Worm (Caenorhabditis elegans) whole organism, young adult: Measurements from ENCODE around the gene irld-47.

ENCODE experiments used
- B0035.1 ChIP-seq: sonication (generic microtip); optimal IDR thresholded peaks from 2 replicates; lab custom pipeline; 2016; ENCODE audit warnings: missing genetic modification characterization, mild to moderate bottlenecking, missing compliant biosample characterization, missing genotype, missing genetic modification reagents
- B0261.1 ChIP-seq: sonication (generic microtip); optimal IDR thresholded peaks from 2 replicates; lab custom pipeline; 2016; ENCODE audit warnings: mild to moderate bottlenecking, missing genetic modification characterization, moderate library complexity, missing compliant biosample characterization
- F39B2.1 ChIP-seq: fragments of 200-800 bp; sonication (Bioruptor generic); IDR thresholded peaks from 2 replicates; pipeline ENCODE4 v1.3.6; 2022; ENCODE audit warnings: missing genetic modification reagents, missing genetic modification characterization, missing compliant biosample characterization
- F57A8.1 ChIP-seq: fragments of 200-800 bp; sonication (Bioruptor generic); optimal IDR thresholded peaks from 2 replicates; lab custom pipeline; 2018; ENCODE audit warnings: mild to moderate bottlenecking, missing genetic modification characterization, moderate library complexity, missing compliant biosample characterization
- F57C9.4 ChIP-seq: sonication (generic microtip); optimal IDR thresholded peaks from 2 replicates; lab custom pipeline; 2017; ENCODE audit warnings: mild to moderate bottlenecking, missing genetic modification characterization, missing compliant biosample characterization
- K11D2.4 ChIP-seq: fragments of 200-800 bp; sonication (Bioruptor generic); IDR thresholded peaks from 2 replicates; pipeline ENCODE4 v1.3.6; 2022; ENCODE audit warnings: missing genetic modification reagents, missing genetic modification characterization, missing compliant biosample characterization
- T26A5.8 ChIP-seq: sonication (generic microtip); optimal IDR thresholded peaks from 2 replicates; lab custom pipeline; 2016; ENCODE audit warnings: missing genetic modification characterization, missing compliant biosample characterization
- Y53F4B.3 ChIP-seq: fragments of 200-800 bp; sonication (Bioruptor generic); IDR thresholded peaks from 2 replicates; pipeline ENCODE4 v1.3.6; 2022; ENCODE audit warnings: missing genetic modification reagents, missing genetic modification characterization, missing compliant biosample characterization
- aptf-3 ChIP-seq: fragments of 200-800 bp; sonication (Bioruptor generic); IDR thresholded peaks from 2 replicates; pipeline ENCODE4 v1.3.6; 2022; ENCODE audit warnings: missing genetic modification characterization, missing compliant biosample characterization
- attf-3 ChIP-seq: fragments of 200-800 bp; sonication (Bioruptor generic); conservative IDR thresholded peaks from 2 replicates; pipeline ENCODE4 v1.3.6; 2022; ENCODE audit warnings: missing genetic modification reagents, missing genetic modification characterization, missing compliant biosample characterization
- bed-1 ChIP-seq: fragments of 200-800 bp; sonication (Bioruptor generic); IDR thresholded peaks from 2 replicates; pipeline ENCODE4 v1.3.6; 2022; ENCODE audit warnings: missing genetic modification reagents, missing genetic modification characterization, missing compliant biosample characterization
- ceh-79 ChIP-seq: sonication (generic microtip); optimal IDR thresholded peaks from 2 replicates; lab custom pipeline; 2017; ENCODE audit warnings: mild to moderate bottlenecking, missing genetic modification characterization, missing compliant biosample characterization
- dpl-1 ChIP-seq: fragments of 150-350 bp; optimal IDR thresholded peaks from 2 replicates; lab custom pipeline; 2014; ENCODE audit warnings: missing biosample characterization, missing genetic modification reagents, missing genetic modification characterization
- ekl-4 ChIP-seq: fragments of 200-800 bp; sonication (Bioruptor generic); IDR thresholded peaks from 2 replicates; pipeline ENCODE4 v1.3.6; 2022; ENCODE audit warnings: missing genetic modification reagents, missing genetic modification characterization, missing compliant biosample characterization
- ets-4 ChIP-seq: fragments of 200-800 bp; sonication (Bioruptor generic); optimal IDR thresholded peaks from 2 replicates; lab custom pipeline; 2018; ENCODE audit warnings: mild to moderate bottlenecking, missing genetic modification characterization, missing compliant biosample characterization
- hmg-1.2 ChIP-seq: fragments of 200-800 bp; sonication (Bioruptor generic); IDR thresholded peaks from 2 replicates; pipeline ENCODE4 v1.3.6; 2022; ENCODE audit warnings: missing genetic modification reagents, missing genetic modification characterization, missing compliant biosample characterization
- hmg-20 ChIP-seq: fragments of 200-800 bp; sonication (Bioruptor generic); IDR thresholded peaks from 2 replicates; pipeline ENCODE4 v1.3.6; 2022; ENCODE audit warnings: missing genetic modification reagents, missing genetic modification characterization, missing compliant biosample characterization
- hrde-1 ChIP-seq: sonication (generic microtip); optimal IDR thresholded peaks from 2 replicates; lab custom pipeline; 2016; ENCODE audit warnings: missing genetic modification characterization, mild to moderate bottlenecking, missing compliant biosample characterization, moderate library complexity, missing genotype, missing genetic modification reagents, borderline replicate concordance
- let-607 ChIP-seq, 2 experiments: fragments of 200-800 bp in 1 of 2; sonication (Bioruptor generic) in 1 of 2; sonication (generic microtip) in 1 of 2; optimal IDR thresholded peaks; 2 replicates each; lab custom pipeline; 2016 to 2018; ENCODE audit warnings: mild to moderate bottlenecking in 2 of 2, missing compliant biosample characterization in 2 of 2, missing genetic modification characterization in 2 of 2, moderate library complexity in 2 of 2, missing genotype in 1 of 2
- lsl-1 ChIP-seq: fragments of 200-800 bp; sonication (Bioruptor generic); optimal IDR thresholded peaks from 2 replicates; lab custom pipeline; 2018; ENCODE audit warnings: mild to moderate bottlenecking, missing genetic modification characterization, moderate library complexity, missing compliant biosample characterization
- lsy-27 ChIP-seq: sonication (generic microtip); optimal IDR thresholded peaks from 2 replicates; lab custom pipeline; 2017; ENCODE audit warnings: missing genetic modification characterization, mild to moderate bottlenecking, missing compliant biosample characterization, antibody characterized with exemption, missing genotype, borderline replicate concordance; ENCODE audit not compliant: insufficient read depth
- madf-3 ChIP-seq: fragments of 200-800 bp; sonication (Bioruptor generic); IDR thresholded peaks from 2 replicates; pipeline ENCODE4 v1.3.6; 2022; ENCODE audit warnings: missing genetic modification reagents, missing genetic modification characterization, missing compliant biosample characterization
- madf-6 ChIP-seq: fragments of 200-800 bp; sonication (Bioruptor generic); IDR thresholded peaks from 2 replicates; pipeline ENCODE4 v1.3.6; 2022; ENCODE audit warnings: missing genetic modification reagents, missing genetic modification characterization, missing compliant biosample characterization
- nfyb-1 ChIP-seq: fragments of 200-800 bp; sonication (Bioruptor generic); IDR thresholded peaks from 2 replicates; pipeline ENCODE4 v1.3.6; 2022; ENCODE audit warnings: missing genetic modification reagents, missing genetic modification characterization, missing compliant biosample characterization
- nhr-179 ChIP-seq: sonication (generic microtip); optimal IDR thresholded peaks from 2 replicates; lab custom pipeline; 2016; ENCODE audit warnings: mild to moderate bottlenecking, missing genetic modification characterization, missing compliant biosample characterization
- nhr-80 ChIP-seq: sonication (generic microtip); optimal IDR thresholded peaks from 2 replicates; lab custom pipeline; 2016; ENCODE audit warnings: missing genetic modification characterization, missing compliant biosample characterization
- pha-4 ChIP-seq: fragments of 150-350 bp; sonication (generic microtip); optimal IDR thresholded peaks from 2 replicates; lab custom pipeline; 2014; ENCODE audit warnings: missing biosample characterization, missing genetic modification reagents, missing genetic modification characterization
- rcor-1 ChIP-seq: fragments of 200-800 bp; sonication (Bioruptor generic); IDR thresholded peaks from 2 replicates; pipeline ENCODE4 v1.3.6; 2022; ENCODE audit warnings: missing genetic modification reagents, missing genetic modification characterization, missing compliant biosample characterization
- snpc-1.1 ChIP-seq: sonication (generic microtip); optimal IDR thresholded peaks from 2 replicates; lab custom pipeline; 2017; ENCODE audit warnings: missing genetic modification characterization, mild to moderate bottlenecking, missing compliant biosample characterization, antibody characterized with exemption, moderate library complexity, missing genotype, missing genetic modification reagents; ENCODE audit not compliant: insufficient read depth
- somi-1 ChIP-seq: fragments of 200-800 bp; sonication (Bioruptor generic); optimal IDR thresholded peaks from 2 replicates; lab custom pipeline; 2018; ENCODE audit warnings: mild to moderate bottlenecking, missing genetic modification characterization, missing compliant biosample characterization
- sptf-2 ChIP-seq: fragments of 200-800 bp; sonication (Bioruptor generic); optimal IDR thresholded peaks from 2 replicates; lab custom pipeline; 2018; ENCODE audit warnings: mild to moderate bottlenecking, missing genetic modification characterization, missing compliant biosample characterization
- tbx-9 ChIP-seq: sonication (generic microtip); optimal IDR thresholded peaks from 2 replicates; lab custom pipeline; 2016; ENCODE audit warnings: borderline replicate concordance, missing genetic modification characterization, inconsistent platforms, missing compliant biosample characterization
- unc-62 ChIP-seq: fragments of 150-350 bp; optimal IDR thresholded peaks from 2 replicates; lab custom pipeline; 2014; ENCODE audit warnings: missing biosample characterization, missing genetic modification reagents, missing genetic modification characterization
- ztf-28 ChIP-seq: fragments of 200-800 bp; sonication (Bioruptor generic); IDR thresholded peaks from 2 replicates; pipeline ENCODE4 v1.3.6; 2022; ENCODE audit warnings: missing genetic modification reagents, missing genetic modification characterization, missing compliant biosample characterization

Gene irld-47

ce11 chrII:7853679-7854078 is 31.3 kb upstream of the irld-47 start, which contains the start of gene T09A5.5:
Gene T09A5.5, minus strand, starts transcription at chrII:7853779.
- TF ChIP-seq madf-6 (GFP tag; lab: Robert Waterston, UW) (peak; percentile 32; the same call in 1 of the 2 replicates), ets-4 (GFP tag; lab: Kevin White, UChicago) (no peak)

ce11 chrII:7851480-7851879 is 29.1 kb upstream of the irld-47 start:
- peak; percentile 36 for TF ChIP-seq nhr-80 (tag; lab: Kevin White, UChicago)
- no peak for TF ChIP-seq dpl-1

ce11 chrII:7850575-7850974 is 28.2 kb upstream of the irld-47 start:
- no peak for TF ChIP-seq ekl-4 (GFP tag; lab: Robert Waterston, UW)
- TF ChIP-seq hmg-20 (GFP tag; lab: Robert Waterston, UW): no peak
- TF ChIP-seq B0261.1 (tag; lab: Kevin White, UChicago): no peak
- no peak for TF ChIP-seq nhr-179 (tag; lab: Kevin White, UChicago)
- no peak for TF ChIP-seq tbx-9
- no peak for TF ChIP-seq ets-4 (GFP tag; lab: Kevin White, UChicago)
- TF ChIP-seq B0035.1 (tag; lab: Kevin White, UChicago): no peak
- no peak for TF ChIP-seq ceh-79 (tag; lab: Kevin White, UChicago)
- no peak for TF ChIP-seq somi-1
- TF ChIP-seq sptf-2 (GFP tag; lab: Kevin White, UChicago): no peak
- no peak for TF ChIP-seq T26A5.8 (tag; lab: Kevin White, UChicago)
- no peak for TF ChIP-seq pha-4 (tag; lab: Kevin White, UChicago)
- no peak for TF ChIP-seq unc-62 (GFP tag; lab: Kevin White, UChicago)
- no peak for TF ChIP-seq F57A8.1

ce11 chrII:7849697-7850096 is 27.3 kb upstream of the irld-47 start, which contains the start of gene acr-7:
Gene acr-7, minus strand, starts transcription at chrII:7849797.
- TF ChIP-seq nfyb-1: no peak
- no peak for TF ChIP-seq F57C9.4 (tag; lab: Kevin White, UChicago)
- no peak for TF ChIP-seq nhr-80 (tag; lab: Kevin White, UChicago)
- TF ChIP-seq madf-3 (GFP tag; lab: Robert Waterston, UW): no peak
- TF ChIP-seq lsy-27 (tag; lab: Kevin White, UChicago): no peak
- no peak for TF ChIP-seq hmg-1.2 (GFP tag; lab: Robert Waterston, UW)
- no peak for TF ChIP-seq rcor-1
- TF ChIP-seq, all 124 proteins: peak for 0

- TF ChIP-seq ztf-28 (GFP tag; lab: Robert Waterston, UW): no peak
These were observed 23.4 kb upstream of the irld-47 start, which contains the start of gene T09A5.4 for ce11 chrII:7845571-7846236. Gene T09A5.4, plus strand, starts transcription at chrII:7846186.

ce11 chrII:7842053-7842452 is 19.7 kb upstream of the irld-47 start, which contains the start of gene klp-3:
Gene klp-3, plus strand, starts transcription at chrII:7842353.
- TF ChIP-seq K11D2.4 (GFP tag; lab: Robert Waterston, UW) (no peak), dpl-1 (no peak), Y53F4B.3 (GFP tag; lab: Robert Waterston, UW) (no peak), attf-3 (GFP tag; lab: Robert Waterston, UW) (no peak), let-607 (tag; optimal IDR thresholded peaks at IDR 0.05; lab: Kevin White, UChicago) (no peak), F39B2.1 (no peak), hrde-1 (tag; lab: Kevin White, UChicago) (no peak), lsl-1 (GFP tag; lab: Kevin White, UChicago) (no peak), snpc-1.1 (tag; lab: Kevin White, UChicago) (no peak), aptf-3 (GFP tag; lab: Robert Waterston, UW) (no peak), bed-1 (GFP tag; lab: Robert Waterston, UW) (no peak)
